Worm (Caenorhabditis elegans) whole organism, L4 larva: Measurements from ENCODE around the gene pxmp-4.

Experiments
- F10B5.3 ChIP-seq: sonication (generic microtip); optimal IDR thresholded peaks from 2 replicates; lab custom pipeline; 2016; ENCODE audit warnings: mild to moderate bottlenecking, missing genetic modification characterization, missing compliant biosample characterization
- F37D6.2 ChIP-seq: sonication (generic microtip); optimal IDR thresholded peaks from 2 replicates; lab custom pipeline; 2016; ENCODE audit warnings: mild to moderate bottlenecking, missing genetic modification characterization, missing compliant biosample characterization
- F44E2.7 ChIP-seq: fragments of 200-800 bp; sonication (Bioruptor generic); IDR thresholded peaks from 2 replicates; pipeline ENCODE4 v2.1.2; 2022; ENCODE audit warnings: missing genetic modification characterization, missing compliant biosample characterization
- F49E8.2 ChIP-seq: sonication (generic microtip); optimal IDR thresholded peaks from 2 replicates; lab custom pipeline; 2016; ENCODE audit warnings: missing compliant biosample characterization, mild to moderate bottlenecking, missing genetic modification characterization, borderline replicate concordance
- T20F7.1 ChIP-seq: fragments of 200-800 bp; sonication (Bioruptor generic); optimal IDR thresholded peaks from 2 replicates; lab custom pipeline; 2018; ENCODE audit warnings: mild to moderate bottlenecking, missing genetic modification characterization, missing compliant biosample characterization
- T26A8.4 ChIP-seq: fragments of 200-800 bp; sonication (Bioruptor generic); IDR thresholded peaks from 2 replicates; pipeline ENCODE4 v1.3.6; 2022; ENCODE audit warnings: missing genetic modification characterization, missing compliant biosample characterization
- Y105C5A.15 ChIP-seq: fragments of 200-800 bp; sonication (Bioruptor generic); IDR thresholded peaks from 2 replicates; pipeline ENCODE4 v1.3.6; 2022; ENCODE audit warnings: missing genetic modification characterization, missing compliant biosample characterization
- ama-1 ChIP-seq: fragments of 150-350 bp; optimal IDR thresholded peaks from 2 replicates; lab custom pipeline; 2014; ENCODE audit warnings: inconsistent platforms, mixed read lengths
- attf-4 ChIP-seq: sonication (generic microtip); optimal IDR thresholded peaks from 3 replicates; lab custom pipeline; 2017; ENCODE audit warnings: missing biosample characterization, missing genetic modification characterization
- ceh-20 ChIP-seq: fragments of 200-800 bp; sonication (Bioruptor generic); IDR thresholded peaks from 2 replicates; pipeline ENCODE4 v1.3.6; 2022; ENCODE audit warnings: missing genetic modification reagents, missing genetic modification characterization, missing compliant biosample characterization
- ceh-28 ChIP-seq: fragments of 150-350 bp; optimal IDR thresholded peaks from 2 replicates; lab custom pipeline; 2014; ENCODE audit warnings: missing biosample characterization, missing genetic modification reagents, missing genetic modification characterization
- ceh-44 ChIP-seq: fragments of 200-800 bp; sonication (Bioruptor generic); IDR thresholded peaks from 2 replicates; pipeline ENCODE4 v1.3.6; 2022; ENCODE audit warnings: missing genetic modification reagents, missing genetic modification characterization, missing compliant biosample characterization
- cey-2 ChIP-seq: sonication (generic microtip); optimal IDR thresholded peaks from 3 replicates; lab custom pipeline; 2017; ENCODE audit warnings: missing genetic modification characterization, mild to moderate bottlenecking, missing compliant biosample characterization, antibody characterized with exemption, borderline replicate concordance; ENCODE audit not compliant: insufficient read depth
- ctbp-1 ChIP-seq: fragments of 200-800 bp; sonication (Bioruptor generic); IDR thresholded peaks from 2 replicates; pipeline ENCODE4 v1.3.6; 2022; ENCODE audit warnings: missing genetic modification reagents, missing genetic modification characterization, missing compliant biosample characterization
- daf-16 ChIP-seq, 3 experiments: sonication (generic microtip); optimal IDR thresholded peaks; 2 replicates each; lab custom pipeline; 2016 to 2017; ENCODE audit warnings: missing genetic modification characterization in 3 of 3, missing genetic modification reagents in 3 of 3, mild to moderate bottlenecking in 2 of 3, missing compliant biosample characterization in 2 of 3, missing biosample characterization in 1 of 3, moderate library complexity in 1 of 3
- dmd-9 ChIP-seq: fragments of 200-800 bp; sonication (Bioruptor generic); IDR thresholded peaks from 2 replicates; pipeline ENCODE4 v1.3.6; 2022; ENCODE audit warnings: missing genetic modification reagents, missing genetic modification characterization, missing compliant biosample characterization
- dpl-1 ChIP-seq: fragments of 150-350 bp; optimal IDR thresholded peaks from 2 replicates; lab custom pipeline; 2014; ENCODE audit warnings: missing biosample characterization, missing genetic modification reagents, missing genetic modification characterization
- duxl-1 ChIP-seq: sonication (generic microtip); optimal IDR thresholded peaks from 2 replicates; lab custom pipeline; 2016; ENCODE audit warnings: mild to moderate bottlenecking, missing genetic modification characterization, moderate library complexity, missing compliant biosample characterization; ENCODE audit not compliant: poor library complexity
- egl-27 ChIP-seq: sonication (generic microtip); optimal IDR thresholded peaks from 3 replicates; lab custom pipeline; 2017; ENCODE audit warnings: missing biosample characterization, missing genetic modification reagents, missing genetic modification characterization
- fkh-10 ChIP-seq: fragments of 150-350 bp; optimal IDR thresholded peaks from 2 replicates; lab custom pipeline; 2014; ENCODE audit warnings: missing biosample characterization, missing genetic modification reagents, missing genetic modification characterization
- hlh-30 ChIP-seq: sonication (generic microtip); optimal IDR thresholded peaks from 2 replicates; lab custom pipeline; 2017; ENCODE audit warnings: antibody characterized with exemption, mild to moderate bottlenecking, missing genetic modification characterization, missing compliant biosample characterization; ENCODE audit not compliant: insufficient read depth
- jun-1 ChIP-seq: fragments of 150-350 bp; optimal IDR thresholded peaks from 2 replicates; lab custom pipeline; 2014; ENCODE audit warnings: missing biosample characterization, missing genetic modification reagents, missing genetic modification characterization
- lin-1 ChIP-seq: fragments of 200-800 bp; sonication (Bioruptor generic); IDR thresholded peaks from 2 replicates; pipeline ENCODE4 v1.3.6; 2022; ENCODE audit warnings: missing genetic modification reagents, missing genetic modification characterization, missing compliant biosample characterization
- lin-38 ChIP-seq: fragments of 200-800 bp; sonication (Bioruptor generic); IDR thresholded peaks from 2 replicates; pipeline ENCODE4 v1.3.6; 2022; ENCODE audit warnings: missing genetic modification reagents, missing genetic modification characterization, missing compliant biosample characterization
- lin-39 ChIP-seq: fragments of 150-350 bp; optimal IDR thresholded peaks from 2 replicates; lab custom pipeline; 2014; ENCODE audit warnings: missing biosample characterization, missing genetic modification reagents, missing genetic modification characterization
- lsy-2 ChIP-seq, 2 experiments: fragments of 150-350 bp in 1 of 2; sonication (generic microtip) in 1 of 2; optimal IDR thresholded peaks; 2 replicates each; lab custom pipeline; 2014 to 2017; ENCODE audit warnings: missing biosample characterization in 2 of 2, missing genetic modification characterization in 2 of 2
- madf-5 ChIP-seq, 2 experiments: fragments of 200-800 bp; sonication (Bioruptor generic); IDR thresholded peaks; 2 replicates each; pipeline ENCODE4 v1.3.6; 2022; ENCODE audit warnings: missing compliant biosample characterization in 2 of 2, missing genetic modification characterization in 2 of 2
- madf-9 ChIP-seq: fragments of 200-800 bp; sonication (Bioruptor generic); conservative IDR thresholded peaks from 2 replicates; pipeline ENCODE4 v1.3.6; 2022; ENCODE audit warnings: missing genetic modification reagents, missing genetic modification characterization, missing compliant biosample characterization
- mxl-3 ChIP-seq: fragments of 200-800 bp; sonication (Bioruptor generic); optimal IDR thresholded peaks from 2 replicates; lab custom pipeline; 2018; ENCODE audit warnings: mild to moderate bottlenecking, missing genetic modification characterization, missing compliant biosample characterization
- nhr-10 ChIP-seq: fragments of 150-350 bp; optimal IDR thresholded peaks from 2 replicates; lab custom pipeline; 2014; ENCODE audit warnings: missing biosample characterization, missing genetic modification characterization
- nhr-102 ChIP-seq: sonication (generic microtip); optimal IDR thresholded peaks from 2 replicates; lab custom pipeline; 2016; ENCODE audit warnings: mild to moderate bottlenecking, missing genetic modification characterization, moderate library complexity, missing compliant biosample characterization
- nhr-11 ChIP-seq: fragments of 150-350 bp; optimal IDR thresholded peaks from 2 replicates; lab custom pipeline; 2014; ENCODE audit warnings: missing biosample characterization, missing genetic modification characterization
- nhr-25 ChIP-seq: sonication (generic microtip); optimal IDR thresholded peaks from 2 replicates; lab custom pipeline; 2017; ENCODE audit warnings: missing genetic modification characterization, mild to moderate bottlenecking, missing compliant biosample characterization, antibody characterized with exemption, moderate library complexity, borderline replicate concordance; ENCODE audit not compliant: insufficient read depth
- nhr-28 ChIP-seq: fragments of 150-350 bp; optimal IDR thresholded peaks from 2 replicates; lab custom pipeline; 2014; ENCODE audit warnings: missing biosample characterization, missing genetic modification characterization
- nhr-48 ChIP-seq: sonication (generic microtip); optimal IDR thresholded peaks from 2 replicates; lab custom pipeline; 2016; ENCODE audit warnings: mild to moderate bottlenecking, missing genetic modification characterization, missing compliant biosample characterization
- nhr-6 ChIP-seq: fragments of 150-350 bp; optimal IDR thresholded peaks from 2 replicates; lab custom pipeline; 2014; ENCODE audit warnings: missing biosample characterization, missing genetic modification characterization
- nhr-77 ChIP-seq: fragments of 150-350 bp; optimal IDR thresholded peaks from 2 replicates; lab custom pipeline; 2014; ENCODE audit warnings: missing biosample characterization, missing genetic modification characterization
- rbr-2 ChIP-seq: sonication (generic microtip); optimal IDR thresholded peaks from 2 replicates; lab custom pipeline; 2016; ENCODE audit warnings: missing genotype, missing genetic modification characterization, missing compliant biosample characterization
- sdz-12 ChIP-seq: fragments of 200-800 bp; sonication (Bioruptor generic); optimal IDR thresholded peaks from 2 replicates; lab custom pipeline; 2018; ENCODE audit warnings: mild to moderate bottlenecking, missing genetic modification characterization, missing compliant biosample characterization
- spr-1 ChIP-seq: sonication (generic microtip); optimal IDR thresholded peaks from 2 replicates; lab custom pipeline; 2016; ENCODE audit warnings: mild to moderate bottlenecking, missing genetic modification characterization, missing compliant biosample characterization
- unc-130 ChIP-seq: sonication (generic microtip); optimal IDR thresholded peaks from 2 replicates; lab custom pipeline; 2016; ENCODE audit warnings: missing genetic modification reagents, missing genetic modification characterization, missing compliant biosample characterization
- unc-62 ChIP-seq, 3 experiments: fragments of 150-350 bp in 1 of 3; sonication (generic microtip); optimal IDR thresholded peaks in 2 of 3; peaks in 1 of 3; 1 replicate in 1 of 3; 2 replicates in 2 of 3; lab custom pipeline; 2014 to 2017; ENCODE audit warnings: missing biosample characterization in 3 of 3, missing genetic modification characterization in 3 of 3, missing genetic modification reagents in 3 of 3, missing genotype in 1 of 3
- zag-1 ChIP-seq: fragments of 150-350 bp; optimal IDR thresholded peaks from 2 replicates; lab custom pipeline; 2014; ENCODE audit warnings: missing biosample characterization, missing genetic modification characterization
- zfp-3 ChIP-seq: fragments of 200-800 bp; sonication (Bioruptor generic); conservative IDR thresholded peaks from 2 replicates; pipeline ENCODE4 v1.3.6; 2022; ENCODE audit warnings: missing genetic modification reagents, missing genetic modification characterization, missing compliant biosample characterization
- zip-2 ChIP-seq: fragments of 150-350 bp; optimal IDR thresholded peaks from 2 replicates; lab custom pipeline; 2014; ENCODE audit warnings: missing biosample characterization, missing genetic modification characterization
- ztf-11 ChIP-seq: fragments of 150-350 bp; optimal IDR thresholded peaks from 2 replicates; lab custom pipeline; 2014; ENCODE audit warnings: missing biosample characterization, missing genetic modification characterization
- ztf-7 ChIP-seq: fragments of 150-350 bp; optimal IDR thresholded peaks from 2 replicates; lab custom pipeline; 2014; ENCODE audit warnings: missing biosample characterization, missing genetic modification characterization

Gene pxmp-4

ce11 chrIV:324759-325158 is 12.2 kb downstream of the pxmp-4 start, which contains the start of gene drl-1:
drl-1 (plus strand) TSS chrIV:325059.
- TF ChIP-seq rbr-2 (tag; lab: Kevin White, UChicago), result no peak
- TF ChIP-seq ztf-7 (tag; lab: Kevin White, UChicago), result no peak
- TF ChIP-seq hlh-30 (tag; lab: Kevin White, UChicago), result no peak
- no peak for TF ChIP-seq madf-9 (GFP tag; lab: Robert Waterston, UW)
- no peak for TF ChIP-seq zag-1 (tag; lab: Kevin White, UChicago)
- no peak for TF ChIP-seq nhr-102 (tag; lab: Kevin White, UChicago)
- TF ChIP-seq nhr-10 (tag; lab: Kevin White, UChicago), result no peak
- TF ChIP-seq Y105C5A.15 (GFP tag; lab: Robert Waterston, UW), result no peak
- TF ChIP-seq spr-1 (tag; lab: Kevin White, UChicago), result no peak
- no peak for TF ChIP-seq F44E2.7 (GFP tag; lab: Robert Waterston, UW)
- no peak for TF ChIP-seq nhr-28 (tag; lab: Kevin White, UChicago)
- TF ChIP-seq duxl-1 (tag; lab: Kevin White, UChicago), result no peak
- TF ChIP-seq unc-130 (GFP tag; lab: Kevin White, UChicago), result no peak
- no peak for TF ChIP-seq dmd-9 (GFP tag; lab: Robert Waterston, UW)

DNA sequence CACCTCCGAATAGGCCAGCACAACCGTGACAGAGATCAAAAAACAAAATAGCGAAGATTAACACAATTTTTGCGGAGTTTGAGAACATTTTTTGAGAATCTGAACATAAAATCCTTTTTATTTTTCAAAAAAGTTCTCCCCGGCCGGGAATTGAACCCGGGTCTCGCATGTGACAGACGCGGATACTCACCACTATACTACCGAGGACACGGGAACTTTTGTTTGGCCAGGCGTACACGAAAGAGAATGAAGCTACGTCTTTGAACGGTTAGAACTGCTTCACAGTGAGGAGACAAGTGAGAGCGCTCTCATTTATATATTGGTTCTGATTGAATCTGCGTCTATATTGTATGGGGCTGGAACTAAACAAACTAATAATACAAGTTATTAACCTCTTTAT is 14.5 kb downstream of the pxmp-4 start, which contains the start of gene grl-26:
grl-26 (minus strand) TSS at position 318 of the 400 bp plus-strand sequence.
- TF ChIP-seq ceh-20 (GFP tag; lab: Robert Waterston, UW) (peak; percentile 55), duxl-1 (tag; lab: Kevin White, UChicago) (peak; percentile 77), nhr-25 (tag; lab: Kevin White, UChicago) (no peak), egl-27 (tag; lab: Kevin White, UChicago) (no peak), dmd-9 (GFP tag; lab: Robert Waterston, UW) (0 out of 2 replicates have a peak, but pooled peaks have one; percentile 58), nhr-6 (tag; lab: Kevin White, UChicago) (no peak), jun-1 (no peak), nhr-77 (tag; lab: Kevin White, UChicago) (peak; percentile 55), unc-130 (GFP tag; lab: Kevin White, UChicago) (peak; percentile 69), nhr-48 (no peak), nhr-11 (tag; lab: Kevin White, UChicago) (no peak), sdz-12 (GFP tag; lab: Kevin White, UChicago) (peak; percentile 71), zip-2 (tag; lab: Kevin White, UChicago) (peak; percentile 53), ztf-7 (tag; lab: Kevin White, UChicago) (peak; percentile 47), F37D6.2 (peak; percentile 16), F49E8.2 (tag; lab: Kevin White, UChicago) (peak; percentile 55), unc-62 (GFP tag; optimal IDR thresholded peaks at IDR 0.05 in 1 of 2; lab: Kevin White, UChicago) (no peak), unc-62 (tag; optimal IDR thresholded peaks at IDR 0.05; lab: Kevin White, UChicago) (no peak), lin-1 (GFP tag; lab: Robert Waterston, UW) (peak; percentile 82), fkh-10 (no peak), madf-5 (GFP tag; IDR thresholded peaks at IDR 0.05; lab: Robert Waterston, UW) (peak; percentile 65 to 94; a peak in 2 of 4 replicates), dpl-1 (GFP tag; lab: Kevin White, UChicago) (no peak), daf-16 (GFP tag; optimal IDR thresholded peaks at IDR 0.05; lab: Kevin White, UChicago) (peak in 1 of 2 experiments; percentile 89), daf-16 (tag; optimal IDR thresholded peaks at IDR 0.05; lab: Kevin White, UChicago) (peak; percentile 69), zfp-3 (GFP tag; lab: Robert Waterston, UW) (peak; percentile 62; the same call in 1 of the 2 replicates), ztf-11 (tag; lab: Kevin White, UChicago) (no peak), ama-1 (lab: Kevin White, UChicago) (no peak), T26A8.4 (GFP tag; lab: Robert Waterston, UW) (peak; percentile 81), ceh-44 (peak; percentile 91), ceh-28 (tag; lab: Kevin White, UChicago) (no peak), lsy-2 (tag; optimal IDR thresholded peaks at IDR 0.05; lab: Kevin White, UChicago) (no peak), T20F7.1 (no peak), attf-4 (tag; lab: Kevin White, UChicago) (no peak), lin-39 (tag; lab: Kevin White, UChicago) (no peak), rbr-2 (tag; lab: Kevin White, UChicago) (peak; percentile 61), lin-38 (GFP tag; lab: Robert Waterston, UW) (peak; percentile 82), nhr-28 (tag; lab: Kevin White, UChicago) (peak; percentile 38), ctbp-1 (GFP tag; lab: Robert Waterston, UW) (peak; percentile 83), F10B5.3 (tag; lab: Kevin White, UChicago) (peak; percentile 2), cey-2 (no peak), mxl-3 (GFP tag; lab: Kevin White, UChicago) (peak; percentile 59)
